6 fruit fly cellular contexts compared by ENCODE assay signal in genomic region chr3R:26036153-26037144, dm6.
A peak's percentile ranks its signal among the peaks of the same experiment; 100 is the strongest.
TF ChIP-seq lines count a peak whose summit lies in the region.

No protein-coding gene starts in this region.

- TF ChIP-seq CTCF in whole organism, embryonic (GFP tag; optimal IDR thresholded peaks at IDR 0.05; lab: Kevin White, UChicago) = peak; percentile 57

TF ChIP-seq in whole organism, 6 proteins besides CTCF, POLR2A, EP300 and RAD21:
- no peak for TF ChIP-seq EcR (GFP tag; optimal IDR thresholded peaks at IDR 0.05; lab: Kevin White, UChicago)
- no peak for TF ChIP-seq CG8478 (optimal IDR thresholded peaks at IDR 0.05; lab: Kevin White, UChicago)
- no peak for TF ChIP-seq psq (optimal IDR thresholded peaks at IDR 0.05; lab: Kevin White, UChicago)
- peak; percentile 65 for TF ChIP-seq Dll (optimal IDR thresholded peaks at IDR 0.05; lab: Kevin White, UChicago)
- TF ChIP-seq usp (GFP tag; optimal IDR thresholded peaks at IDR 0.05; lab: Kevin White, UChicago) = no peak

TF ChIP-seq in whole organism, adult, 20 proteins besides CTCF, POLR2A, EP300 and RAD21:
- TF ChIP-seq CG7101 (tag; optimal IDR thresholded peaks at IDR 0.05; lab: Kevin White, UChicago) (peak; percentile 34), bab1 (GFP tag; optimal IDR thresholded peaks at IDR 0.05; lab: Kevin White, UChicago) (no peak)

TF ChIP-seq in whole organism, embryonic, 481 proteins besides CTCF, POLR2A, EP300 and RAD21 (continues in another document):
- TF ChIP-seq gce (GFP tag; IDR thresholded peaks at IDR 0.05; lab: Robert Waterston, UW) (no peak; the same call in 2 of the 3 replicates), ato (GFP tag; IDR thresholded peaks at IDR 0.05; lab: Robert Waterston, UW; ENCODE audit: partially characterized antibody) (no peak; the same call in 1 of the 2 replicates), CG34376 (GFP tag; optimal IDR thresholded peaks at IDR 0.05; lab: Kevin White, UChicago) (no peak), h (optimal IDR thresholded peaks at IDR 0.05; lab: Kevin White, UChicago) (no peak), Sox102F (GFP tag; optimal IDR thresholded peaks at IDR 0.05; lab: Kevin White, UChicago) (peak; percentile 87), Nf-YB (GFP tag; optimal IDR thresholded peaks at IDR 0.05; lab: Kevin White, UChicago) (peak; percentile 87), en (GFP tag; optimal IDR thresholded peaks at IDR 0.05; lab: Kevin White, UChicago) (peak; percentile 82), CG17359 (tag; optimal IDR thresholded peaks at IDR 0.05; lab: Kevin White, UChicago) (peak; percentile 88), CG8478 (optimal IDR thresholded peaks at IDR 0.05; lab: Kevin White, UChicago) (no peak), Spps (tag; optimal IDR thresholded peaks at IDR 0.05; lab: Kevin White, UChicago) (peak; percentile 98), Med (GFP tag; lab: Kevin White, UChicago) (peak; percentile 76), Tbp (GFP tag; optimal IDR thresholded peaks at IDR 0.05; lab: Kevin White, UChicago) (peak; percentile 74), Mrtf (GFP tag; IDR thresholded peaks at IDR 0.05; lab: Robert Waterston, UW) (no peak; the same call in 2 of the 3 replicates), stc (GFP tag; IDR thresholded peaks at IDR 0.05; lab: Robert Waterston, UW) (0 out of 2 replicates have a peak, but pooled peaks have one; percentile 38), cad (GFP tag; optimal IDR thresholded peaks at IDR 0.05; lab: Kevin White, UChicago) (peak; percentile 15), ab (GFP tag; optimal IDR thresholded peaks at IDR 0.05; lab: Kevin White, UChicago) (no peak), da (GFP tag; optimal IDR thresholded peaks at IDR 0.05; lab: Kevin White, UChicago) (peak; percentile 22), disco-r (GFP tag; optimal IDR thresholded peaks at IDR 0.05; lab: Kevin White, UChicago) (peak; percentile 50), oc (tag; optimal IDR thresholded peaks at IDR 0.05; lab: Kevin White, UChicago) (peak; percentile 84), CG16779 (GFP tag; IDR thresholded peaks at IDR 0.05; lab: Robert Waterston, UW) (no peak), CG2199 (GFP tag; IDR thresholded peaks at IDR 0.05; lab: Robert Waterston, UW) (peak; percentile 83)

TF ChIP-seq in whole organism, prepupa, 60 proteins besides CTCF, POLR2A, EP300 and RAD21 (continues in another document):
- TF ChIP-seq CG4318 (GFP tag; optimal IDR thresholded peaks at IDR 0.05; lab: Kevin White, UChicago) (peak; percentile 72), CG3919 (GFP tag; optimal IDR thresholded peaks at IDR 0.05; lab: Kevin White, UChicago) (peak; percentile 83), Hr38 (GFP tag; optimal IDR thresholded peaks at IDR 0.05; lab: Kevin White, UChicago) (no peak), ss (GFP tag; optimal IDR thresholded peaks at IDR 0.05; lab: Kevin White, UChicago) (peak; percentile 95 to 96), CG34406 (GFP tag; optimal IDR thresholded peaks at IDR 0.05; lab: Kevin White, UChicago) (peak; percentile 89), CG16779 (tag; optimal IDR thresholded peaks at IDR 0.05; lab: Kevin White, UChicago) (peak; percentile 89), topi (GFP tag; optimal IDR thresholded peaks at IDR 0.05; lab: Kevin White, UChicago) (peak; percentile 93), Smox (GFP tag; optimal IDR thresholded peaks at IDR 0.05; lab: Kevin White, UChicago) (peak; percentile 89), CG6854 (GFP tag; optimal IDR thresholded peaks at IDR 0.05; lab: Kevin White, UChicago) (peak; percentile 90), Ets96B (tag; optimal IDR thresholded peaks at IDR 0.05; lab: Kevin White, UChicago) (peak; percentile 93), OdsH (GFP tag; optimal IDR thresholded peaks at IDR 0.05; lab: Kevin White, UChicago) (peak; percentile 87), Ets21C (GFP tag; optimal IDR thresholded peaks at IDR 0.05; lab: Kevin White, UChicago) (peak; percentile 76), CG11762 (GFP tag; optimal IDR thresholded peaks at IDR 0.05; lab: Kevin White, UChicago; ENCODE audit: insufficient read depth) (peak; percentile 75), pdm3 (GFP tag; optimal IDR thresholded peaks at IDR 0.05; lab: Kevin White, UChicago) (peak; percentile 88), CG15336 (GFP tag; IDR thresholded peaks at IDR 0.05; lab: Robert Waterston, UW) (peak; percentile 85), fkh (GFP tag; optimal IDR thresholded peaks at IDR 0.05; lab: Kevin White, UChicago) (peak; percentile 59), eg (GFP tag; IDR thresholded peaks at IDR 0.05; lab: Robert Waterston, UW) (peak; percentile 57), CG11294 (GFP tag; IDR thresholded peaks at IDR 0.05; lab: Robert Waterston, UW) (no peak), Sox102F (GFP tag; optimal IDR thresholded peaks at IDR 0.05; lab: Kevin White, UChicago) (peak; percentile 90), net (GFP tag; optimal IDR thresholded peaks at IDR 0.05; lab: Kevin White, UChicago) (peak; percentile 86), Hr4 (GFP tag; optimal IDR thresholded peaks at IDR 0.05; lab: Kevin White, UChicago) (peak; percentile 83), Lpt (GFP tag; optimal IDR thresholded peaks at IDR 0.05; lab: Kevin White, UChicago) (peak; percentile 68)

TF ChIP-seq in whole organism, pupa, 21 proteins besides CTCF, POLR2A, EP300 and RAD21:
- TF ChIP-seq Ets98B (GFP tag; IDR thresholded peaks at IDR 0.05; lab: Robert Waterston, UW) (peak; percentile 20; the same call in 1 of the 2 replicates), CG14655 (GFP tag; optimal IDR thresholded peaks at IDR 0.05; lab: Kevin White, UChicago) (peak; percentile 91), CG17806 (tag; optimal IDR thresholded peaks at IDR 0.05; lab: Kevin White, UChicago) (peak; percentile 91), fd96Ca (GFP tag; IDR thresholded peaks at IDR 0.05; lab: Robert Waterston, UW) (no peak), CG9948 (tag; optimal IDR thresholded peaks at IDR 0.05; lab: Kevin White, UChicago) (peak; percentile 90), CG13204 (GFP tag; optimal IDR thresholded peaks at IDR 0.05; lab: Kevin White, UChicago) (peak; percentile 78), CG15710 (tag; optimal IDR thresholded peaks at IDR 0.05; lab: Kevin White, UChicago) (peak; percentile 95), CG10348 (GFP tag; IDR thresholded peaks at IDR 0.05; lab: Robert Waterston, UW) (no peak), rn (GFP tag; IDR thresholded peaks at IDR 0.05; lab: Robert Waterston, UW) (0 out of 2 replicates have a peak, but pooled peaks have one; percentile 28), EcR (GFP tag; optimal IDR thresholded peaks at IDR 0.05; lab: Kevin White, UChicago) (peak; percentile 14), gl (tag; optimal IDR thresholded peaks at IDR 0.05; lab: Kevin White, UChicago) (peak; percentile 84), CG8159 (tag; optimal IDR thresholded peaks at IDR 0.05; lab: Kevin White, UChicago) (peak; percentile 96), Snoo (tag; optimal IDR thresholded peaks at IDR 0.05; lab: Kevin White, UChicago) (peak; percentile 88), D1 (tag; optimal IDR thresholded peaks at IDR 0.05; lab: Kevin White, UChicago) (peak; percentile 90), CG34367 (tag; optimal IDR thresholded peaks at IDR 0.05; lab: Kevin White, UChicago) (peak; percentile 87), CG32121 (GFP tag; IDR thresholded peaks at IDR 0.05; lab: Robert Waterston, UW) (peak; percentile 36; the same call in 1 of the 2 replicates), CG4496 (GFP tag; IDR thresholded peaks at IDR 0.05; lab: Robert Waterston, UW) (peak; percentile 89), Pif1B (GFP tag; optimal IDR thresholded peaks at IDR 0.05; lab: Kevin White, UChicago) (peak; percentile 90), CG12605 (GFP tag; IDR thresholded peaks at IDR 0.05; lab: Robert Waterston, UW) (peak; percentile 53), Pif1A (GFP tag; optimal IDR thresholded peaks at IDR 0.05; lab: Kevin White, UChicago) (peak; percentile 91), CG8301 (tag; optimal IDR thresholded peaks at IDR 0.05; lab: Kevin White, UChicago) (peak; percentile 92)
TF ChIP-seq in whole organism, pupa: peak in this region for 19.

TF ChIP-seq in whole organism, wandering third instar larva, 38 proteins besides CTCF, POLR2A, EP300 and RAD21 (continues in another document):
- TF ChIP-seq dsf (GFP tag; optimal IDR thresholded peaks at IDR 0.05; lab: Kevin White, UChicago; ENCODE audit: borderline replicate concordance) (peak; percentile 55), usp (GFP tag; optimal IDR thresholded peaks at IDR 0.05; lab: Kevin White, UChicago) (no peak), HLH106 (tag; optimal IDR thresholded peaks at IDR 0.05; lab: Kevin White, UChicago) (peak; percentile 94), brk (GFP tag; optimal IDR thresholded peaks at IDR 0.05; lab: Kevin White, UChicago) (peak; percentile 85), Hr83 (GFP tag; optimal IDR thresholded peaks at IDR 0.05; lab: Kevin White, UChicago; ENCODE audit: poor library complexity, severe bottlenecking) (no peak), br (GFP tag; optimal IDR thresholded peaks at IDR 0.05; lab: Kevin White, UChicago) (peak; percentile 90), ey (GFP tag; optimal IDR thresholded peaks at IDR 0.05; lab: Kevin White, UChicago) (peak; percentile 88), sage (GFP tag; optimal IDR thresholded peaks at IDR 0.05; lab: Kevin White, UChicago) (peak; percentile 61), pan (optimal IDR thresholded peaks at IDR 0.05; lab: Kevin White, UChicago) (no peak), Jra (GFP tag; optimal IDR thresholded peaks at IDR 0.05; lab: Kevin White, UChicago) (peak; percentile 80), tai (GFP tag; optimal IDR thresholded peaks at IDR 0.05; lab: Kevin White, UChicago) (peak; percentile 76), psq (GFP tag; optimal IDR thresholded peaks at IDR 0.05; lab: Kevin White, UChicago) (peak; percentile 88), dmrt93B (GFP tag; optimal IDR thresholded peaks at IDR 0.05; lab: Kevin White, UChicago) (peak; percentile 87), Hnf4 (GFP tag; optimal IDR thresholded peaks at IDR 0.05; lab: Kevin White, UChicago) (peak; percentile 71), Rel (GFP tag; optimal IDR thresholded peaks at IDR 0.05; lab: Kevin White, UChicago) (no peak), Rel (tag; optimal IDR thresholded peaks at IDR 0.05; lab: Kevin White, UChicago) (peak; percentile 54), Vsx2 (GFP tag; optimal IDR thresholded peaks at IDR 0.05; lab: Kevin White, UChicago; ENCODE audit: partially characterized antibody) (peak; percentile 18), h (GFP tag; optimal IDR thresholded peaks at IDR 0.05; lab: Kevin White, UChicago) (peak; percentile 93), Dif (GFP tag; optimal IDR thresholded peaks at IDR 0.05; lab: Kevin White, UChicago; ENCODE audit: partially characterized antibody) (peak; percentile 71), CrebA (GFP tag; optimal IDR thresholded peaks at IDR 0.05; lab: Kevin White, UChicago; ENCODE audit: borderline replicate concordance) (no peak), N (GFP tag; optimal IDR thresholded peaks at IDR 0.05; lab: Kevin White, UChicago) (no peak), Sp1 (GFP tag; optimal IDR thresholded peaks at IDR 0.05; lab: Kevin White, UChicago) (peak; percentile 97), Dfd (GFP tag; optimal IDR thresholded peaks at IDR 0.05; lab: Kevin White, UChicago) (peak; percentile 73), OdsH (GFP tag; optimal IDR thresholded peaks at IDR 0.05; lab: Kevin White, UChicago) (peak; percentile 91), dl (GFP tag; optimal IDR thresholded peaks at IDR 0.05; lab: Kevin White, UChicago; ENCODE audit: insufficient read depth in 1 of 2, partially characterized antibody in 2 of 2) (peak; percentile 31 to 48)
